Fruit fly (Drosophila melanogaster) Kc167 (cell line): ENCODE results near the gene Sec61alpha.

Source experiments
- Myc ChIP-seq: fragments of >200 bp; optimal IDR thresholded peaks from 2 replicates; lab custom pipeline; 2017; ENCODE audit warnings: missing external identifiers
- Sin3A ChIP-seq: fragments of >200 bp; optimal IDR thresholded peaks from 2 replicates; lab custom pipeline; 2018; ENCODE audit warnings: missing external identifiers
- h ChIP-seq: fragments of >200 bp; optimal IDR thresholded peaks from 3 replicates; lab custom pipeline; 2018; ENCODE audit warnings: missing external identifiers
- insv ChIP-seq: fragments of >200 bp; optimal IDR thresholded peaks from 3 replicates; lab custom pipeline; 2018; ENCODE audit warnings: missing external identifiers
- ttk ChIP-seq: sonication (Bioruptor generic); optimal IDR thresholded peaks from 2 replicates; lab custom pipeline; 2017; ENCODE audit warnings: missing external identifiers

DNA sequence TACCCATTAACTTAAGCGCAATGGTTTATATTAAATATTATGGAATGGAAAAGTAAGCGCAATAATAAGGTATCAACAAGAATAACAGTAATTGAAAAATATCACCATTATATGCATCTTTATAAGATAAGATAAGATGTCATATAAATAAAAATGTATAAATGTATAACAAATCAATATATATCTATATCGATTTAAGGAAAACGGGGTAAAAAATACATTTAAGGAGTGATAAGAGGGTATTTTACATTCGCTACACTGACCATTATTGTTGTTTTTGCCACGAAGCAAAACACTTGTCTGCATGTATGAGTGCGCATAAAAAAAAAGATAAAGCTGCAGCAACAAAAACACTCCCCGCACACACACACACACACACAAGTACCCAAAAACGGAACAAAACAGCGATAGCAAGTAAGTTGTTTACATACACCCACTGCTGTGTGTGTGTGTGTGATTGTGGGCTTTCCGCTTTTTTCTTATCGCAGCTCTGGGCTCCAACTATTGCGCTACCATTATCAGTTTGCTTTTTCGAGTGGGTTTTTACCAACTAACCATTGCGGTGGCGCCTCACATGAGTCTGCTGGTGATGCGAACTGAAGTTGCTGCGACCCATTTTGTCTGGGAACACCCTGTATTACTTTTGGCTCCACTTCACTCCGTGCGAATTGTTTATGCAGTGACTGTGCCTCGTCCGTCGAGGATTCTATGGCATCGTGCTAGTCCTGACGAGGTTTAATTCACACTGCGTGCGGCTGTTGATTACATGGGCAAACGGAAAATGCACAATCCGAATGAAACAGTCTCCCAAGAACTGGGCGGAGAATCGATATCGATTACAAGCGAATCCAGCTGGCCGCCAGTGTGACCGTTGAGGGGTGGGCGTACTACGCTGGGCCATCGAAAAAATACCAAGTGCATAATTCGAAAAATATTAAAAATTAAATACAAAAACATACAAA, 7.0 kb downstream of the Sec61alpha start, which contains the start of gene mmy:
- TF ChIP-seq h (lab: Kevin White, UChicago) (no peak), ttk (lab: Kevin White, UChicago) (no peak), insv (lab: Kevin White, UChicago) (no peak), Sin3A (lab: Kevin White, UChicago) (no peak), Myc (lab: Kevin White, UChicago) (no peak)
